Worm (Caenorhabditis elegans): ENCODE results near the gene Y57A10A.14.
A peak's percentile ranks its signal among the peaks of the same experiment; 100 is the strongest.

Gene Y57A10A.14

DNA sequence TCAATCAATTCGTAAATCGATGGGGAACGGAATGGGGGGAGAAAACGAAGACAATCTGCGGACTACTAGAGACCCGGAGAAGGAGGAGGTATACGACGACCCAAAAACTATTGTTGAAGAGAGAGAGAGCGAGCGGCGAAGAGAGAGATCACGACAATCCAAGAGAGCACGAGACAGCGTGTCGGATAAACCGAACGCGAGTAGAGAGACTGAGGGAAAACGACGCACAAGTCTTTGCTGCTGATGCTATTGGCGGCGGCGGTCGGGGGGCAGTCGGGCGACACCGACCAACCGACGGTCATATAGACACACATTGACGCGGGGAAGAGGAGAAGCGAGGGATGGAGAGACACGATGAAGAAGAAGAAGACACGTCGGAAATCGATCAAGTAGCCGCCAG, 36.8 kb downstream of the Y57A10A.14 start (continued):
- no peak for TF ChIP-seq ztf-1 (GFP tag; conservative IDR thresholded peaks at IDR 0.05)

DNA sequence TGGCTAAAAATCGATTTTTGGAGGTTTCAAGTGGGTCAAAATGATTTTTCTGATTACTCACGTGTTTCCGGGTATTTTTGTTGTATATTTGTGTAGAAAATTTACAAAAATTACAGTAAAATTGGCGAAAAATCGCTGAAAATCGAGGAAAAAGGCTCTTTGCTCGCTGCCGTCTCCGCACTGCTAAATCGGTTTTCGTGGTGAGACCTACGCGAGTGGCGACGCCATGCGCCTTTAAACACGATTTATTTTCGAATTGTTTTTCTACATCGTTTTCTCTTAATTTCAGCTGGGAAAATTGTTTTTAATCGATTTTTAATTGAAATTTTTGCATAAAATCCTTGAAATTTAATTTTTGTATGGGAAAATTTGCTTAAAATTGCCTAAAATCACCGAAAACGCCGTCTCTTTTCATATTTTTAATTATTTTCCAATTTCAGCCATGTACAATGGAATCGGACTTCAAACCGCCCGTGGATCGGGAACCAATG, 39.2 kb downstream of the Y57A10A.14 start, which contains the start of the genes pqn-87 and rsr-2:
Gene pqn-87, minus strand, starts transcription at position 171 of the 491 bp plus-strand sequence.
Gene rsr-2, plus strand, starts transcription at position 441 of the 491 bp plus-strand sequence.
- TF ChIP-seq C34F6.9 (tag; optimal IDR thresholded peaks at IDR 0.05) (peak; percentile 44), unc-55 (GFP tag; optimal IDR thresholded peaks at IDR 0.05) (peak; percentile 65), ztf-4 (tag; optimal IDR thresholded peaks at IDR 0.05) (no peak), nhr-129 (tag; optimal IDR thresholded peaks at IDR 0.05) (peak; percentile 23), nhr-77 (tag; optimal IDR thresholded peaks at IDR 0.05) (no peak), lsy-2 (tag; optimal IDR thresholded peaks at IDR 0.05) (peak in 1 of 2 experiments; percentile 55), nhr-237 (tag; optimal IDR thresholded peaks at IDR 0.05) (no peak), fos-1 (tag; optimal IDR thresholded peaks at IDR 0.05) (peak; percentile 18)

DNA sequence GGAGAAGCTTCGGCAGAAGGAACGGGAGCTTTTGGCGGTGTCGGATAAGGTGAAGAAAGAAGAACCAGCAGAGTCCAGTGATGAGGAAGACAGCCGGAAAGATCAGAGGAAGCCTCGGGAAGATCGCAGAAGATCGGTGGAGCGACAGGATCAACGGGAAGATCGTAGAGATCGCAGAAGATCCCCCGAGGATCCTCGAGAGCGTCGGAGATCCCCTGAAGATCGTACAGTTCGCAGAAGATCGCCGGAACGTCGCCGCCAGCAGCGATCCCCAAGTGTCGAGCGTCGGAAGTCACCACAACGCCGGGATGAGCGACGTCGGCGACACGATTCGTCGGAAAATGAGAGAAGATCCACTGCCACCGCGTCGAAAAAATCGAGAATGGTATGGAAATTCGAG, 40.5 kb downstream of the Y57A10A.14 start:
- TF ChIP-seq ztf-11 (tag; optimal IDR thresholded peaks at IDR 0.05) = no peak
- no peak for TF ChIP-seq nhr-6 (tag; optimal IDR thresholded peaks at IDR 0.05)
- TF ChIP-seq ceh-16 (tag; optimal IDR thresholded peaks at IDR 0.05) = no peak
- TF ChIP-seq snpc-4 (tag; optimal IDR thresholded peaks at IDR 0.05) = no peak
- no peak for TF ChIP-seq nhr-23 (tag; optimal IDR thresholded peaks at IDR 0.05)
- TF ChIP-seq nhr-12 (tag; optimal IDR thresholded peaks at IDR 0.05) = no peak
- no peak for TF ChIP-seq sem-4 (tag; optimal IDR thresholded peaks at IDR 0.05)
- no peak for TF ChIP-seq gmeb-1 (tag; optimal IDR thresholded peaks at IDR 0.05)
- no peak for TF ChIP-seq unc-62 (GFP tag; optimal IDR thresholded peaks at IDR 0.05)
- no peak for TF ChIP-seq ZK546.5 (tag; optimal IDR thresholded peaks at IDR 0.05)
- TF ChIP-seq R02D3.7 (tag; optimal IDR thresholded peaks at IDR 0.05) = no peak
- TF ChIP-seq ztf-1 (GFP tag; conservative IDR thresholded peaks at IDR 0.05) = no peak
- no peak for TF ChIP-seq ceh-82 (tag; optimal IDR thresholded peaks at IDR 0.05)
- TF ChIP-seq alr-1 (tag; optimal IDR thresholded peaks at IDR 0.05) = no peak
- TF ChIP-seq nhr-77 (tag; optimal IDR thresholded peaks at IDR 0.05) = no peak
- no peak for TF ChIP-seq nhr-10 (tag; optimal IDR thresholded peaks at IDR 0.05)
- TF ChIP-seq nhr-237 (tag; optimal IDR thresholded peaks at IDR 0.05) = no peak
- no peak for TF ChIP-seq nhr-25 (tag; optimal IDR thresholded peaks at IDR 0.05)
- no peak for TF ChIP-seq Y55F3AM.14 (GFP tag; optimal IDR thresholded peaks at IDR 0.05)

DNA sequence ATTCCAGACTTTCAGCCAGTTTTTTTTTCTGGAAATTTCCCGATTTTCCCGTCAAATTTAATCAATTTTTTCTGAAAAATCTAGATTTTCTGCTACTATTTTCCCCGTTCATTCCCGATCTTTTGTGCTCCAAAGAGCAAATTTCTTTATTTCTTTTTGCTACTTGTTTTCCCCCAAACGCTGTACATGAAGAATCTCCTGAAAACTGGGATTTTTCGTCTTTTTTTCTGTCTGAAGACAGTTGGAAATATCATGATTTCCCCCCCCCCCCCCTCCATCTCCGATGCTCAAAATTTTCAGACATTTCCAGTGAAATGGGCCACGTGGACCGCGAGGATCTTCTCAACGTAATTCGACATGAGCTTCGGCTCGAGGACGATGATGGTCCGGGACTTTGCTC, 42.3 kb downstream of the Y57A10A.14 start, which contains the start of gene sinh-1:
Gene sinh-1, plus strand, starts transcription at position 301 of the 400 bp plus-strand sequence.
- TF ChIP-seq nhr-12 (tag; optimal IDR thresholded peaks at IDR 0.05) (no peak), aly-2 (tag; optimal IDR thresholded peaks at IDR 0.05) (no peak), nhr-10 (tag; optimal IDR thresholded peaks at IDR 0.05) (no peak), nhr-6 (tag; optimal IDR thresholded peaks at IDR 0.05) (no peak)

DNA sequence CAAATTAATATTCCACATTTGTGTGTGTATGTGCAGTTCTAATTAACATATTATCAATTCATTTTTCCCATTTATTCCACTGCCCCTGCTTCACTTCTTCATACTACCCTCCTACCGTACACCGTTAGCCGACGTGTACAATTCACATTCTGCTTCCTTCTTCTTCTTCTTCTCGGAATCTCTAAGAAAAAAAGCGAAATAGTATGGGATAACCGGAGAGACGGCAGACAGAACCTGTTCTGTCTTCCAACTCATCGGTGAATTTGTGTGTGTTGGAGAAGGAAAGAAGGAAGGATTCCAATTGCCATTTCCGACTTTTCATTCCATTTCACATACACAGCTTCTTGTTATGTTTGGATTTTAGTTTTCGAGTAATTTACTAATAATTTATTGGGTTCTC, 51.8 kb downstream of the Y57A10A.14 start:
- TF ChIP-seq fos-1 (tag; optimal IDR thresholded peaks at IDR 0.05) (peak; percentile 52), gmeb-1 (tag; optimal IDR thresholded peaks at IDR 0.05) (no peak), ZK546.5 (tag; optimal IDR thresholded peaks at IDR 0.05) (no peak), lsy-2 (tag; optimal IDR thresholded peaks at IDR 0.05) (peak in 1 of 2 experiments; percentile 67), nhr-21 (tag; optimal IDR thresholded peaks at IDR 0.05) (peak; percentile 26), aly-2 (tag; optimal IDR thresholded peaks at IDR 0.05) (no peak), unc-55 (GFP tag; optimal IDR thresholded peaks at IDR 0.05) (no peak), nhr-23 (tag; optimal IDR thresholded peaks at IDR 0.05) (no peak), egl-27 (tag; optimal IDR thresholded peaks at IDR 0.05) (peak; percentile 26), nhr-25 (tag; optimal IDR thresholded peaks at IDR 0.05) (peak; percentile 46), nhr-11 (tag; optimal IDR thresholded peaks at IDR 0.05) (no peak)
